Fruit fly (Drosophila melanogaster): ENCODE data around the gene Desat2.
A peak's percentile ranks its signal among the peaks of the same experiment; 100 is the strongest.

Desat2 gene

dm6 chr3R:12408160-12408559, 27.9 kb upstream of the Desat2 start, which contains the start of gene CG5196 (continued):
- TF ChIP-seq dac (GFP tag; optimal IDR thresholded peaks at IDR 0.05) (no peak), CG9139 (GFP tag; optimal IDR thresholded peaks at IDR 0.05) (no peak), CG6792 (GFP tag; optimal IDR thresholded peaks at IDR 0.05) (no peak), Sox102F (GFP tag; optimal IDR thresholded peaks at IDR 0.05) (no peak), achi (GFP tag; optimal IDR thresholded peaks at IDR 0.05) (no peak), cyc (GFP tag; optimal IDR thresholded peaks at IDR 0.05) (no peak), CG16779 (tag; optimal IDR thresholded peaks at IDR 0.05) (no peak), Hr38 (GFP tag; optimal IDR thresholded peaks at IDR 0.05) (no peak), acj6 (GFP tag; optimal IDR thresholded peaks at IDR 0.05) (no peak), Ets96B (tag; optimal IDR thresholded peaks at IDR 0.05) (peak; percentile 10), CG32006 (GFP tag; optimal IDR thresholded peaks at IDR 0.05) (no peak), svp (GFP tag) (no peak), spab (GFP tag; optimal IDR thresholded peaks at IDR 0.05) (no peak), CG11762 (GFP tag; optimal IDR thresholded peaks at IDR 0.05; ENCODE audit: insufficient read depth) (no peak), OdsH (GFP tag; optimal IDR thresholded peaks at IDR 0.05) (no peak), CG8632 (GFP tag; optimal IDR thresholded peaks at IDR 0.05) (no peak), Smox (GFP tag; optimal IDR thresholded peaks at IDR 0.05) (no peak), esn (GFP tag; optimal IDR thresholded peaks at IDR 0.05) (peak; percentile 25), CG8119 (GFP tag; IDR thresholded peaks at IDR 0.05) (no peak), net (GFP tag; optimal IDR thresholded peaks at IDR 0.05) (no peak), Ets21C (GFP tag; optimal IDR thresholded peaks at IDR 0.05) (no peak), salr (GFP tag; optimal IDR thresholded peaks at IDR 0.05) (no peak), fd59A (GFP tag; optimal IDR thresholded peaks at IDR 0.05) (no peak), Gug (GFP tag; IDR thresholded peaks at IDR 0.05) (no peak), Met (GFP tag; optimal IDR thresholded peaks at IDR 0.05) (no peak), Hr39 (GFP tag; optimal IDR thresholded peaks at IDR 0.05) (no peak), CG31627 (GFP tag; optimal IDR thresholded peaks at IDR 0.05) (no peak), Eip78C (GFP tag) (peak; percentile 67), CG3919 (GFP tag; optimal IDR thresholded peaks at IDR 0.05) (no peak)

DNA sequence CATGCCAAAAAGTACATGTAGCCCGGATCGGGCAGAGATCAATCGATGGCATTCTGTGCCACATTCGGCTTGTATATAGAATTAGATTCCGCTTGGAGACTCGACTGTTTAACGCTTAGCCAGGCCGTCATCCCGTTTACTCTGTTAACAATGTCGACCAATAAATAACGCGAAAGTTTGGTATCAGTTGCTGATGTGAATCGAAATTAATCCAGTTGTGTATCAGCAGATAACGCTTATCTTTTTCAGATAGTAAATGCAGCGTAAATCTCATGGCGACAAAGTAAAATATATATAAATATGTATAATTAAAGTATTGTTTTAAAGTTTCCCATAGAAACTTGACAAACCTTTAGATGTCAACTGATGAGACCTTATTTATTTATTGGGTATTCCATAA, 24.6 kb upstream of the Desat2 start:
- TF ChIP-seq CG8119 (GFP tag; IDR thresholded peaks at IDR 0.05): no peak
- TF ChIP-seq Blimp-1 (GFP tag; optimal IDR thresholded peaks at IDR 0.05): no peak
- no peak for TF ChIP-seq Eip75B (GFP tag; optimal IDR thresholded peaks at IDR 0.05)
- TF ChIP-seq CG6808 (GFP tag; optimal IDR thresholded peaks at IDR 0.05): no peak
- no peak for TF ChIP-seq net (GFP tag; optimal IDR thresholded peaks at IDR 0.05)
- no peak for TF ChIP-seq CG16779 (tag; optimal IDR thresholded peaks at IDR 0.05)
- TF ChIP-seq topi (GFP tag; optimal IDR thresholded peaks at IDR 0.05): no peak
- TF ChIP-seq Hr4 (GFP tag; optimal IDR thresholded peaks at IDR 0.05): no peak
- no peak for TF ChIP-seq vri (GFP tag; optimal IDR thresholded peaks at IDR 0.05)
- no peak for TF ChIP-seq Sox14 (GFP tag; optimal IDR thresholded peaks at IDR 0.05)

dm6 chr3R:12413274-12413958, 22.6 kb upstream of the Desat2 start, which contains the start of the genes Dip-C and pps:
Gene Dip-C (minus strand): TSS chr3R:12413759.
Gene pps (plus strand): TSS chr3R:12413828.
- TF ChIP-seq esn (GFP tag; optimal IDR thresholded peaks at IDR 0.05): peak; percentile 32
- no peak for TF ChIP-seq fd59A (GFP tag; optimal IDR thresholded peaks at IDR 0.05)
- TF ChIP-seq CG6854 (GFP tag; optimal IDR thresholded peaks at IDR 0.05): peak; percentile 51
- peak; percentile 63 for TF ChIP-seq Sox14 (GFP tag; optimal IDR thresholded peaks at IDR 0.05)
- TF ChIP-seq Hr38 (GFP tag; optimal IDR thresholded peaks at IDR 0.05): no peak
- peak; percentile 10 for TF ChIP-seq CG3032 (tag; optimal IDR thresholded peaks at IDR 0.05)
- no peak for TF ChIP-seq acj6 (GFP tag; optimal IDR thresholded peaks at IDR 0.05)
- no peak for TF ChIP-seq CG4318 (GFP tag; optimal IDR thresholded peaks at IDR 0.05)
